Fruit fly (Drosophila melanogaster) whole organism, embryonic: Measurements from ENCODE around the gene sky.

ENCODE experiments used
- Atf-2 ChIP-seq: fragments of 200-800 bp; sonication (Bioruptor generic); optimal IDR thresholded peaks from 2 replicates; lab custom pipeline; 2016; ENCODE audit warnings: missing biosample characterization, missing genetic modification characterization
- B-H1 ChIP-seq: fragments of 200-800 bp; sonication (Bioruptor generic); IDR thresholded peaks from 3 replicates; pipeline ENCODE4 v1.3.6; 2022; ENCODE audit warnings: missing biosample characterization, missing genetic modification characterization
- Bteb2 ChIP-seq: fragments of 200-800 bp; sonication (Bioruptor generic); optimal IDR thresholded peaks from 2 replicates; lab custom pipeline; 2016; ENCODE audit warnings: missing biosample characterization, missing genetic modification characterization
- CG10543 ChIP-seq: fragments of 200-800 bp; sonication (Bioruptor generic); optimal IDR thresholded peaks from 3 replicates; lab custom pipeline; 2017; ENCODE audit warnings: missing biosample characterization, mild to moderate bottlenecking, missing genetic modification characterization, moderate library complexity
- CG10654 ChIP-seq: fragments of 200-800 bp; sonication (Bioruptor generic); optimal IDR thresholded peaks from 2 replicates; lab custom pipeline; 2016; ENCODE audit warnings: missing biosample characterization, missing genetic modification characterization
- CG1233 ChIP-seq: fragments of 200-800 bp; sonication (Bioruptor generic); optimal IDR thresholded peaks from 4 replicates; lab custom pipeline; 2018; ENCODE audit warnings: missing biosample characterization, mild to moderate bottlenecking, missing genetic modification characterization
- CG12942 ChIP-seq: fragments of 200-800 bp; sonication (Bioruptor generic); optimal IDR thresholded peaks from 3 replicates; lab custom pipeline; 2016; ENCODE audit warnings: missing biosample characterization, missing genetic modification characterization
- CG14965 ChIP-seq: fragments of 200-800 bp; sonication (Bioruptor generic); optimal IDR thresholded peaks from 2 replicates; lab custom pipeline; 2016; ENCODE audit warnings: missing biosample characterization, missing genetic modification characterization, borderline replicate concordance
- CG15514 ChIP-seq: fragments of 200-800 bp; sonication (Bioruptor generic); optimal IDR thresholded peaks from 3 replicates; lab custom pipeline; 2017; ENCODE audit warnings: missing biosample characterization, missing genetic modification characterization, mild to moderate bottlenecking, moderate library complexity, missing genetic modification reagents
- CG16863 ChIP-seq: fragments of 200-800 bp; sonication (Bioruptor generic); optimal IDR thresholded peaks from 3 replicates; lab custom pipeline; 2016; ENCODE audit warnings: missing biosample characterization, missing genetic modification characterization
- CG1832 ChIP-seq: fragments of 200-800 bp; sonication (Bioruptor generic); optimal IDR thresholded peaks from 2 replicates; lab custom pipeline; 2017; ENCODE audit warnings: missing biosample characterization, mild to moderate bottlenecking, missing genetic modification characterization, inconsistent platforms
- CG2199 ChIP-seq: fragments of 200-800 bp; sonication (Bioruptor generic); IDR thresholded peaks from 3 replicates; pipeline ENCODE4 v1.3.6; 2022; ENCODE audit warnings: missing biosample characterization, missing genetic modification characterization
- CG31441 ChIP-seq: fragments of 200-800 bp; sonication (Bioruptor generic); IDR thresholded peaks from 2 replicates; pipeline ENCODE4 v1.3.6; 2022; ENCODE audit warnings: missing biosample characterization, missing genetic modification characterization
- CG33557 ChIP-seq: fragments of 200-800 bp; sonication (Bioruptor generic); optimal IDR thresholded peaks from 2 replicates; lab custom pipeline; 2019; ENCODE audit warnings: missing biosample characterization, mild to moderate bottlenecking, missing genetic modification characterization, moderate library complexity
- CG34376 ChIP-seq: fragments of 200-800 bp; sonication (Bioruptor generic); optimal IDR thresholded peaks from 2 replicates; lab custom pipeline; 2018; ENCODE audit warnings: missing biosample characterization, mild to moderate bottlenecking, missing genetic modification characterization
- CG3847 ChIP-seq: fragments of 200-800 bp; sonication (Bioruptor generic); IDR thresholded peaks from 2 replicates; pipeline ENCODE4 v1.3.6; 2022; ENCODE audit warnings: missing biosample characterization, missing genetic modification characterization
- CG42726 ChIP-seq: fragments of 200-800 bp; sonication (Bioruptor generic); IDR thresholded peaks from 2 replicates; pipeline ENCODE4 v1.3.6; 2022; ENCODE audit warnings: missing biosample characterization, missing genetic modification characterization; ENCODE audit not compliant: partially characterized antibody
- CG8478 ChIP-seq: fragments of >200 bp; optimal IDR thresholded peaks from 2 replicates; lab custom pipeline; 2018
- CG9437 ChIP-seq: fragments of 200-800 bp; sonication (Bioruptor generic); optimal IDR thresholded peaks from 2 replicates; lab custom pipeline; 2018; ENCODE audit warnings: missing biosample characterization, mild to moderate bottlenecking, missing genetic modification characterization
- CTCF ChIP-seq: fragments of 200-800 bp; sonication (Bioruptor generic); optimal IDR thresholded peaks from 2 replicates; lab custom pipeline; 2017; ENCODE audit warnings: missing biosample characterization, mild to moderate bottlenecking, missing genetic modification characterization, moderate library complexity
- GATAe ChIP-seq: fragments of 200-800 bp; sonication (Bioruptor generic); conservative IDR thresholded peaks from 2 replicates; pipeline ENCODE4 v1.3.6; 2022; ENCODE audit warnings: missing biosample characterization, missing genetic modification characterization
- Hsf ChIP-seq: fragments of 200-800 bp; sonication (Bioruptor generic); optimal IDR thresholded peaks from 3 replicates; lab custom pipeline; 2016; ENCODE audit warnings: missing biosample characterization, missing genetic modification characterization
- Mad ChIP-seq: fragments of 200-800 bp; sonication (Bioruptor generic); optimal IDR thresholded peaks from 2 replicates; lab custom pipeline; 2016; ENCODE audit warnings: missing biosample characterization, missing genetic modification characterization
- Tbp ChIP-seq: fragments of >200 bp; optimal IDR thresholded peaks from 2 replicates; lab custom pipeline; 2018; ENCODE audit warnings: missing biosample characterization, missing genetic modification characterization
- YL-1 ChIP-seq: fragments of 200-800 bp; sonication (Bioruptor generic); optimal IDR thresholded peaks from 3 replicates; lab custom pipeline; 2017; ENCODE audit warnings: missing biosample characterization, mild to moderate bottlenecking, missing genetic modification characterization
- bab2 ChIP-seq: fragments of 200-800 bp; sonication (Bioruptor generic); optimal IDR thresholded peaks from 2 replicates; lab custom pipeline; 2016; ENCODE audit warnings: missing biosample characterization, missing genetic modification characterization
- exex ChIP-seq: fragments of 200-800 bp; sonication (Bioruptor generic); optimal IDR thresholded peaks from 4 replicates; lab custom pipeline; 2018; ENCODE audit warnings: missing biosample characterization, mild to moderate bottlenecking, missing genetic modification characterization, moderate library complexity
- fu2 ChIP-seq: fragments of 200-800 bp; sonication (Bioruptor generic); optimal IDR thresholded peaks from 2 replicates; lab custom pipeline; 2016; ENCODE audit warnings: missing biosample characterization, missing genetic modification characterization
- h ChIP-seq: fragments of >200 bp; optimal IDR thresholded peaks from 2 replicates; lab custom pipeline; 2017
- knrl ChIP-seq: fragments of 200-800 bp; sonication (Bioruptor generic); IDR thresholded peaks from 3 replicates; pipeline ENCODE4 v1.3.6; 2022; ENCODE audit warnings: missing biosample characterization, missing genetic modification characterization; ENCODE audit not compliant: partially characterized antibody
- mirr ChIP-seq: fragments of 200-800 bp; sonication (Bioruptor generic); optimal IDR thresholded peaks from 3 replicates; lab custom pipeline; 2018; ENCODE audit warnings: missing biosample characterization, mild to moderate bottlenecking, missing genetic modification characterization
- nom ChIP-seq: fragments of 200-800 bp; sonication (Bioruptor generic); optimal IDR thresholded peaks from 2 replicates; lab custom pipeline; 2017; ENCODE audit warnings: missing biosample characterization, missing genetic modification characterization, mild to moderate bottlenecking, moderate library complexity, missing genetic modification reagents
- onecut ChIP-seq: fragments of 200-800 bp; sonication (Bioruptor generic); IDR thresholded peaks from 2 replicates; pipeline ENCODE4 v1.3.6; 2022; ENCODE audit warnings: missing biosample characterization, missing genetic modification characterization
- row ChIP-seq: fragments of 200-800 bp; sonication (Bioruptor generic); IDR thresholded peaks from 3 replicates; pipeline ENCODE4 v1.3.6; 2022; ENCODE audit warnings: missing biosample characterization, missing genetic modification characterization
- sd ChIP-seq: fragments of 200-800 bp; sonication (Bioruptor generic); optimal IDR thresholded peaks from 3 replicates; lab custom pipeline; 2018; ENCODE audit warnings: missing biosample characterization, mild to moderate bottlenecking, missing genetic modification characterization, moderate library complexity
- sim ChIP-seq: fragments of 200-800 bp; sonication (Bioruptor generic); IDR thresholded peaks from 2 replicates; pipeline ENCODE4 v1.3.6; 2022; ENCODE audit warnings: missing biosample characterization, missing genetic modification characterization
- stc ChIP-seq: fragments of 200-800 bp; sonication (Bioruptor generic); IDR thresholded peaks from 2 replicates; pipeline ENCODE4 v1.3.6; 2022; ENCODE audit warnings: missing biosample characterization, missing genetic modification characterization
- stwl ChIP-seq: fragments of 200-800 bp; sonication (Bioruptor generic); optimal IDR thresholded peaks from 3 replicates; lab custom pipeline; 2018; ENCODE audit warnings: missing biosample characterization, mild to moderate bottlenecking, missing genetic modification characterization, moderate library complexity
- sug ChIP-seq: fragments of 200-800 bp; optimal IDR thresholded peaks from 2 replicates; lab custom pipeline; 2019; ENCODE audit warnings: missing biosample characterization, mild to moderate bottlenecking, missing genetic modification characterization, moderate library complexity
- tgo ChIP-seq: fragments of 200-800 bp; sonication (Bioruptor generic); IDR thresholded peaks from 3 replicates; pipeline ENCODE4 v1.3.6; 2022; ENCODE audit warnings: missing biosample characterization, missing genetic modification characterization
- ttk ChIP-seq: fragments of 200-800 bp; sonication (Bioruptor generic); IDR thresholded peaks from 2 replicates; pipeline ENCODE4 v2.1.2; 2022; ENCODE audit warnings: missing biosample characterization, missing genetic modification characterization
- vnd ChIP-seq: fragments of 200-800 bp; sonication (Bioruptor generic); IDR thresholded peaks from 3 replicates; pipeline ENCODE4 v1.3.6; 2022; ENCODE audit warnings: missing biosample characterization, missing genetic modification characterization; ENCODE audit not compliant: partially characterized antibody
- wek ChIP-seq: fragments of 200-800 bp; sonication (Bioruptor generic); optimal IDR thresholded peaks from 3 replicates; lab custom pipeline; 2018; ENCODE audit warnings: missing biosample characterization, mild to moderate bottlenecking, missing genetic modification characterization, moderate library complexity
- yki ChIP-seq: fragments of >200 bp; optimal IDR thresholded peaks from 3 replicates; lab custom pipeline; 2018

sky gene

dm6 chr2L:20828701-20829100, 90.0 kb downstream of the sky start (continued):
- no peak for TF ChIP-seq nom (GFP tag; lab: Kevin White, UChicago)
- TF ChIP-seq tgo (GFP tag; lab: Robert Waterston, UW) = no peak
- TF ChIP-seq CG8478 (lab: Kevin White, UChicago) = no peak
- TF ChIP-seq sd (tag; lab: Kevin White, UChicago) = peak; percentile 33
- peak; percentile 97 for TF ChIP-seq sug
- TF ChIP-seq CG1832 = no peak
- no peak for TF ChIP-seq stwl
- peak; percentile 66 for TF ChIP-seq CG34376 (GFP tag; lab: Kevin White, UChicago)
- no peak for TF ChIP-seq fu2 (GFP tag; lab: Kevin White, UChicago)
- no peak for TF ChIP-seq B-H1
- no peak for TF ChIP-seq CG31441 (GFP tag; lab: Robert Waterston, UW)
- no peak for TF ChIP-seq YL-1 (GFP tag; lab: Kevin White, UChicago)
- no peak for TF ChIP-seq bab2 (GFP tag; lab: Kevin White, UChicago)
- TF ChIP-seq CG9437 (GFP tag; lab: Kevin White, UChicago) = no peak
- peak; percentile 23 for TF ChIP-seq CG10543 (GFP tag; lab: Kevin White, UChicago)
- TF ChIP-seq CG16863 = no peak
- TF ChIP-seq GATAe = peak; percentile 42; the same call in 1 of the 2 replicates
- TF ChIP-seq Bteb2 = no peak
- TF ChIP-seq Tbp (GFP tag; lab: Kevin White, UChicago) = no peak
- TF ChIP-seq Atf-2 = no peak
- no peak for TF ChIP-seq CG14965 (GFP tag; lab: Kevin White, UChicago)
- TF ChIP-seq row (GFP tag; lab: Robert Waterston, UW) = no peak
- TF ChIP-seq CG42726 (GFP tag; lab: Robert Waterston, UW) = no peak
- TF ChIP-seq wek (GFP tag; lab: Kevin White, UChicago) = no peak
- TF ChIP-seq CG12942 (GFP tag; lab: Kevin White, UChicago) = no peak
- no peak for TF ChIP-seq vnd (GFP tag; lab: Robert Waterston, UW)
- TF ChIP-seq CG15514 = no peak
- no peak for TF ChIP-seq Hsf (GFP tag; lab: Kevin White, UChicago)
- TF ChIP-seq CG33557 (GFP tag; lab: Kevin White, UChicago) = no peak
- no peak for TF ChIP-seq onecut (GFP tag; lab: Robert Waterston, UW)
- TF ChIP-seq CG3847 (GFP tag; lab: Robert Waterston, UW) = no peak
- no peak for TF ChIP-seq h
- TF ChIP-seq Mad = no peak
- no peak for TF ChIP-seq CG1233 (GFP tag; lab: Kevin White, UChicago)
- no peak for TF ChIP-seq CG10654 (GFP tag; lab: Kevin White, UChicago)
- no peak for TF ChIP-seq stc (GFP tag; lab: Robert Waterston, UW)
- TF ChIP-seq yki (lab: Kevin White, UChicago) = no peak

dm6 chr2L:20827045-20827444, 91.7 kb downstream of the sky start:
- TF ChIP-seq mirr (peak; percentile 50), sug (peak; percentile 68), CG34376 (GFP tag; lab: Kevin White, UChicago) (peak; percentile 63), exex (tag; lab: Kevin White, UChicago) (peak; percentile 68), sim (GFP tag; lab: Robert Waterston, UW) (no peak)

- TF ChIP-seq CG2199 (GFP tag; lab: Robert Waterston, UW) = peak; percentile 85
- no peak for TF ChIP-seq CG42726 (GFP tag; lab: Robert Waterston, UW)
- peak; percentile 30 for TF ChIP-seq stwl
- peak; percentile 91 for TF ChIP-seq CTCF (GFP tag; lab: Kevin White, UChicago)
- TF ChIP-seq knrl = peak; percentile 29; the same call in 1 of the 3 replicates
- TF ChIP-seq ttk = no peak
Observed at dm6 chr2L:20826226-20826625, 92.5 kb downstream of the sky start.
